Worm (Caenorhabditis elegans) whole organism, midembryonic: ENCODE measurements around the gene ZK622.4.

Source experiments
- T22C8.4 ChIP-seq: fragments of 200-800 bp; sonication (Bioruptor generic); IDR thresholded peaks from 2 replicates; pipeline ENCODE4 v1.3.6; 2022; ENCODE audit warnings: missing genetic modification characterization, missing compliant biosample characterization
- cog-1 ChIP-seq: sonication (generic microtip); optimal IDR thresholded peaks from 2 replicates; lab custom pipeline; 2016; ENCODE audit warnings: missing genetic modification characterization, missing compliant biosample characterization
- flt-1 ChIP-seq: fragments of 200-800 bp; sonication (Bioruptor generic); IDR thresholded peaks from 2 replicates; pipeline ENCODE4 v1.3.6; 2022; ENCODE audit warnings: missing genetic modification characterization, missing compliant biosample characterization
- med-1 ChIP-seq: sonication (generic microtip); optimal IDR thresholded peaks from 2 replicates; lab custom pipeline; 2017; ENCODE audit warnings: missing genetic modification characterization, mild to moderate bottlenecking, missing compliant biosample characterization, antibody characterized with exemption, missing genetic modification reagents; ENCODE audit not compliant: insufficient read depth
- ztf-29 ChIP-seq: fragments of 200-800 bp; sonication (Bioruptor generic); IDR thresholded peaks from 2 replicates; pipeline ENCODE4 v1.3.6; 2022; ENCODE audit warnings: missing genetic modification reagents, missing genetic modification characterization, missing compliant biosample characterization

DNA sequence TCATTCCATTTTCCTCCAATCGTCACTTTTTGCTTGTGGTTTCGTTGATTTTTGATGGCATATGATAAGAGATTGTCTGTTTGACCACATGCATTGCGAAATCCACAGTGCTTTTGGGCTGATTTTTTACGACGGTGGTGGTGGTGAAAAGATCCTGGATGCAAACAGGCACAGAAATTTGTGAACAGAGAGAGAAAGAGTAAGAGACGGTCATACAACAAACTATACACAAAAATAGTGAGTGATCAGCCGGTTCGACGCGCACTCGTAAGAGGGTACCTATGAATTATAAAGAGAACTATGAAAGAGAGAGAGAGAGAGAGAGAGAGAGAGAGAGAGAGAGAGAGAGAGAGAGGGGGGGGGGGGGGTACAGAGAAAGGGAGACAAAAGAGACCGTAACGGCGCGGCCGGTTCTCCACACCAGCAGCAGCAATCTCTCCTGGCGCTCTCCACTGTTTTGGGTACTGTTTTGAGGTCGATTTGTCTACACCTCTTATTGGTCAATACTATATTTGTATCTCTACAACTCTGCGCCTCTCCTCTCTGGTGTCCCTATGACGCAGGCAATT is 29.3 kb downstream of the ZK622.4 start:
- TF ChIP-seq cog-1 (tag; lab: Kevin White, UChicago) (peak; percentile 6), flt-1 (GFP tag; lab: Robert Waterston, UW) (no peak), ztf-29 (GFP tag; lab: Robert Waterston, UW) (no peak), med-1 (GFP tag; lab: Kevin White, UChicago) (no peak), T22C8.4 (GFP tag; lab: Robert Waterston, UW) (no peak)
